Worm (Caenorhabditis elegans): ENCODE measurements around the gene C06C3.10.

C06C3.10 gene

ce11 chrII:9356723-9357122 lies 20.3 kb downstream of the C06C3.10 start (continued):
- no peak for TF ChIP-seq aly-2 (tag; optimal IDR thresholded peaks at IDR 0.05)
- TF ChIP-seq nhr-23 (tag; optimal IDR thresholded peaks at IDR 0.05), result peak; percentile 77
- TF ChIP-seq ceh-28 (tag; optimal IDR thresholded peaks at IDR 0.05), result peak; percentile 43
- peak; percentile 27 for TF ChIP-seq lin-15B (tag; optimal IDR thresholded peaks at IDR 0.05)

ce11 chrII:9352669-9353068 lies 24.4 kb downstream of the C06C3.10 start, which contains the start of the genes sdhb-1 and cup-15:
sdhb-1 (minus strand) TSS chrII:9352731.
cup-15 (plus strand) TSS chrII:9353000.
- peak; percentile 75 for TF ChIP-seq R02D3.7 (tag; optimal IDR thresholded peaks at IDR 0.05)
- TF ChIP-seq hmg-11 (tag; optimal IDR thresholded peaks at IDR 0.05), result peak; percentile 24
- no peak for TF ChIP-seq nhr-12 (tag; optimal IDR thresholded peaks at IDR 0.05)
- peak; percentile 9 for TF ChIP-seq elt-2 (tag; optimal IDR thresholded peaks at IDR 0.05)
- no peak for TF ChIP-seq lin-39 (tag; optimal IDR thresholded peaks at IDR 0.05)
- TF ChIP-seq fkh-10 (GFP tag; optimal IDR thresholded peaks at IDR 0.05), result no peak
- peak; percentile 79 for TF ChIP-seq pha-4 (tag; optimal IDR thresholded peaks at IDR 0.05)
- TF ChIP-seq ztf-11 (tag; optimal IDR thresholded peaks at IDR 0.05), result no peak
- no peak for TF ChIP-seq tbx-2 (tag; optimal IDR thresholded peaks at IDR 0.05)
- TF ChIP-seq nfya-1 (tag; optimal IDR thresholded peaks at IDR 0.05; ENCODE audit: insufficient read depth), result peak; percentile 3

ce11 chrII:9347444-9347843 lies 29.6 kb downstream of the C06C3.10 start:
- TF ChIP-seq nhr-76 (tag; optimal IDR thresholded peaks at IDR 0.05) (no peak), ztf-11 (tag; optimal IDR thresholded peaks at IDR 0.05) (no peak), hmg-11 (tag; optimal IDR thresholded peaks at IDR 0.05) (no peak)

- no peak for TF ChIP-seq elt-1 (tag; optimal IDR thresholded peaks at IDR 0.05)
- TF ChIP-seq jun-1 (tag; optimal IDR thresholded peaks at IDR 0.05), result no peak
- TF ChIP-seq nhr-77 (tag; optimal IDR thresholded peaks at IDR 0.05), result no peak
- no peak for TF ChIP-seq ceh-28 (tag; optimal IDR thresholded peaks at IDR 0.05)
- TF ChIP-seq eor-1 (tag; optimal IDR thresholded peaks at IDR 0.05), result no peak
- no peak for TF ChIP-seq ceh-82 (tag; optimal IDR thresholded peaks at IDR 0.05)
- no peak for TF ChIP-seq nfya-1 (tag; optimal IDR thresholded peaks at IDR 0.05; ENCODE audit: insufficient read depth)
- no peak for TF ChIP-seq daf-12 (tag; optimal IDR thresholded peaks at IDR 0.05)
- no peak for TF ChIP-seq hmg-11 (tag; optimal IDR thresholded peaks at IDR 0.05)
- no peak for TF ChIP-seq lin-39 (tag; optimal IDR thresholded peaks at IDR 0.05)
- no peak for TF ChIP-seq mml-1 (tag; optimal IDR thresholded peaks at IDR 0.05)
- TF ChIP-seq ztf-11 (tag; optimal IDR thresholded peaks at IDR 0.05), result no peak
Measured at ce11 chrII:9346490-9346889, 30.6 kb downstream of the C06C3.10 start, which contains the start of gene F42A8.1. F42A8.1 (minus strand) TSS chrII:9346590.

- TF ChIP-seq nhr-23 (tag; optimal IDR thresholded peaks at IDR 0.05) (no peak), ceh-9 (tag; optimal IDR thresholded peaks at IDR 0.05) (no peak), aly-2 (tag; optimal IDR thresholded peaks at IDR 0.05) (no peak), lin-15B (tag; optimal IDR thresholded peaks at IDR 0.05) (no peak), lin-39 (tag; optimal IDR thresholded peaks at IDR 0.05) (no peak), mml-1 (tag; optimal IDR thresholded peaks at IDR 0.05) (no peak), ztf-4 (tag; optimal IDR thresholded peaks at IDR 0.05) (no peak), nhr-76 (tag; optimal IDR thresholded peaks at IDR 0.05) (no peak), nhr-77 (tag; optimal IDR thresholded peaks at IDR 0.05) (no peak), pqm-1 (tag; optimal IDR thresholded peaks at IDR 0.05) (no peak), lsy-12 (tag; optimal IDR thresholded peaks at IDR 0.05) (no peak), elt-1 (tag; optimal IDR thresholded peaks at IDR 0.05) (no peak), elt-2 (tag; optimal IDR thresholded peaks at IDR 0.05) (no peak), daf-12 (tag; optimal IDR thresholded peaks at IDR 0.05) (no peak), tbx-2 (tag; optimal IDR thresholded peaks at IDR 0.05) (no peak), elt-3 (tag; optimal IDR thresholded peaks at IDR 0.05) (no peak), mdl-1 (tag; optimal IDR thresholded peaks at IDR 0.05) (no peak), ceh-28 (tag; optimal IDR thresholded peaks at IDR 0.05) (no peak), nhr-67 (tag; optimal IDR thresholded peaks at IDR 0.05) (no peak), nhr-11 (tag; optimal IDR thresholded peaks at IDR 0.05) (no peak)
Measured at ce11 chrII:9345794-9346193, 31.3 kb downstream of the C06C3.10 start.

- no peak for TF ChIP-seq ceh-16 (tag; optimal IDR thresholded peaks at IDR 0.05)
- no peak for TF ChIP-seq nhr-43 (tag; optimal IDR thresholded peaks at IDR 0.05; ENCODE audit: poor library complexity, severe bottlenecking)
- TF ChIP-seq pha-4 (tag; optimal IDR thresholded peaks at IDR 0.05), result no peak
- no peak for TF ChIP-seq lin-39 (tag; optimal IDR thresholded peaks at IDR 0.05)
- TF ChIP-seq nhr-12 (tag; optimal IDR thresholded peaks at IDR 0.05), result no peak
- no peak for TF ChIP-seq nfya-1 (tag; optimal IDR thresholded peaks at IDR 0.05; ENCODE audit: insufficient read depth)
- no peak for TF ChIP-seq unc-62 (GFP tag; optimal IDR thresholded peaks at IDR 0.05)
- TF ChIP-seq tbx-2 (tag; optimal IDR thresholded peaks at IDR 0.05), result no peak
- TF ChIP-seq nhr-77 (tag; optimal IDR thresholded peaks at IDR 0.05), result no peak
- no peak for TF ChIP-seq snpc-4 (tag; optimal IDR thresholded peaks at IDR 0.05)
- TF ChIP-seq fkh-2 (tag; optimal IDR thresholded peaks at IDR 0.05), result no peak
Measured at ce11 chrII:9345116-9345515, 31.9 kb downstream of the C06C3.10 start.

Data from whole organism, L3 larva.